Worm (Caenorhabditis elegans): ENCODE data around the gene odr-8.

The odr-8 gene

ce11 chrIV:6556624-6557368, 25.7 kb downstream of the odr-8 start, which contains the start of gene try-3 (continued):
- no peak for TF ChIP-seq saeg-2 (GFP tag; IDR thresholded peaks at IDR 0.05)
- peak; percentile 57 for TF ChIP-seq sdz-12 (GFP tag; optimal IDR thresholded peaks at IDR 0.05)
- peak; percentile 85 for TF ChIP-seq mes-2 (tag; optimal IDR thresholded peaks at IDR 0.05; ENCODE audit: poor library complexity, severe bottlenecking)
- peak; percentile 60; the same call in 1 of the 2 replicates for TF ChIP-seq ceh-20 (GFP tag; IDR thresholded peaks at IDR 0.05)
- TF ChIP-seq lir-3 (tag; optimal IDR thresholded peaks at IDR 0.05): no peak
- 0 out of 2 replicates have a peak, but pooled peaks have one; percentile 16 for TF ChIP-seq mxl-2 (GFP tag; conservative IDR thresholded peaks at IDR 0.05)
- TF ChIP-seq madf-5 (GFP tag; IDR thresholded peaks at IDR 0.05): peak in 1 of 2 experiments; percentile 82; a peak in 1 of 4 replicates
- peak; percentile 49 for TF ChIP-seq mxl-3 (GFP tag; optimal IDR thresholded peaks at IDR 0.05)
- peak; percentile 76 for TF ChIP-seq F26F4.8 (GFP tag; conservative IDR thresholded peaks at IDR 0.05)
- peak; percentile 58 for TF ChIP-seq aha-1 (tag)
- peak; percentile 0 for TF ChIP-seq spr-3 (GFP tag; optimal IDR thresholded peaks at IDR 0.05)
- TF ChIP-seq ztf-11 (tag; optimal IDR thresholded peaks at IDR 0.05): no peak
- TF ChIP-seq arid-1 (GFP tag; conservative IDR thresholded peaks at IDR 0.05): peak; percentile 80
- TF ChIP-seq nhr-28 (tag; optimal IDR thresholded peaks at IDR 0.05): peak; percentile 52
- peak; percentile 78 for TF ChIP-seq mdt-29 (GFP tag; IDR thresholded peaks at IDR 0.05)
- TF ChIP-seq ama-1 (optimal IDR thresholded peaks at IDR 0.05): no peak
- peak; percentile 82 for TF ChIP-seq tra-1 (GFP tag; IDR thresholded peaks at IDR 0.05)
- no peak for TF ChIP-seq ces-1 (GFP tag; optimal IDR thresholded peaks at IDR 0.05)
- TF ChIP-seq tag-97 (GFP tag; IDR thresholded peaks at IDR 0.05): no peak
- TF ChIP-seq dpl-1 (GFP tag; optimal IDR thresholded peaks at IDR 0.05): peak; percentile 49
- TF ChIP-seq cey-2 (tag; optimal IDR thresholded peaks at IDR 0.05; ENCODE audit: borderline replicate concordance, insufficient read depth): no peak
- TF ChIP-seq ceh-44 (GFP tag; IDR thresholded peaks at IDR 0.05): peak; percentile 91; the same call in 1 of the 2 replicates
- peak; percentile 81 for TF ChIP-seq D1046.2 (GFP tag; IDR thresholded peaks at IDR 0.05)
- no peak for TF ChIP-seq fos-1 (tag; optimal IDR thresholded peaks at IDR 0.05)
- TF ChIP-seq pqm-1 (tag; optimal IDR thresholded peaks at IDR 0.05): no peak
- peak; percentile 91 for TF ChIP-seq ctbp-1 (GFP tag; IDR thresholded peaks at IDR 0.05)
- no peak for TF ChIP-seq unc-62 (GFP tag; optimal IDR thresholded peaks at IDR 0.05 in 1 of 2)
- TF ChIP-seq unc-62 (tag; optimal IDR thresholded peaks at IDR 0.05): no peak
- peak; percentile 41 for TF ChIP-seq lin-13 (GFP tag; optimal IDR thresholded peaks at IDR 0.05)
- TF ChIP-seq nhr-11 (tag; optimal IDR thresholded peaks at IDR 0.05): no peak
- peak; percentile 52 for TF ChIP-seq nhr-77 (tag; optimal IDR thresholded peaks at IDR 0.05)
- TF ChIP-seq set-16 (GFP tag; IDR thresholded peaks at IDR 0.05): no peak; the same call in none of the 2 replicates
- TF ChIP-seq lin-38 (GFP tag; IDR thresholded peaks at IDR 0.05): peak; percentile 86
- peak; percentile 60; the same call in 1 of the 2 replicates for TF ChIP-seq F44E2.7 (GFP tag; IDR thresholded peaks at IDR 0.05)
- peak; percentile 73; the same call in 1 of the 2 replicates for TF ChIP-seq dmd-8 (GFP tag; IDR thresholded peaks at IDR 0.05)
- TF ChIP-seq nhr-10 (tag; optimal IDR thresholded peaks at IDR 0.05): peak; percentile 27
- TF ChIP-seq dve-1 (tag; optimal IDR thresholded peaks at IDR 0.05; ENCODE audit: insufficient read depth): peak; percentile 27
- no peak for TF ChIP-seq ceh-28 (tag; optimal IDR thresholded peaks at IDR 0.05)
- TF ChIP-seq duxl-1 (tag; optimal IDR thresholded peaks at IDR 0.05; ENCODE audit: poor library complexity): peak; percentile 71
- no peak for TF ChIP-seq nhr-111 (GFP tag; optimal IDR thresholded peaks at IDR 0.05)
- TF ChIP-seq daf-8 (GFP tag; IDR thresholded peaks at IDR 0.05): 0 out of 2 replicates have a peak, but pooled peaks have one; percentile 15
- TF ChIP-seq mdl-1 (tag; optimal IDR thresholded peaks at IDR 0.05): peak in 1 of 2 experiments; percentile 22
- TF ChIP-seq F10B5.3 (tag; optimal IDR thresholded peaks at IDR 0.05): peak; percentile 17
- TF ChIP-seq jun-1 (tag; optimal IDR thresholded peaks at IDR 0.05): no peak
- TF ChIP-seq Y48G9A.11 (GFP tag; IDR thresholded peaks at IDR 0.05): peak; percentile 76
- TF ChIP-seq nhr-42 (GFP tag; IDR thresholded peaks at IDR 0.05): peak; percentile 71; the same call in 1 of the 2 replicates
- TF ChIP-seq ceh-62 (tag; optimal IDR thresholded peaks at IDR 0.05): no peak
- no peak for TF ChIP-seq nhr-76 (tag; optimal IDR thresholded peaks at IDR 0.05)
- no peak for TF ChIP-seq attf-4 (tag; optimal IDR thresholded peaks at IDR 0.05)
- TF ChIP-seq hmg-1.1 (GFP tag; IDR thresholded peaks at IDR 0.05): peak; percentile 88
